Worm (Caenorhabditis elegans) whole organism, L2 larva: ENCODE data around the gene Y45F3A.5.
A peak's percentile ranks its signal among the peaks of the same experiment; 100 is the strongest.

Experiments used
- C34F6.9 ChIP-seq: fragments of 150-350 bp; optimal IDR thresholded peaks from 2 replicates; lab custom pipeline; 2014; ENCODE audit warnings: missing biosample characterization, missing genetic modification characterization
- F13H6.1 ChIP-seq: sonication (generic microtip); optimal IDR thresholded peaks from 2 replicates; lab custom pipeline; 2016; ENCODE audit warnings: missing genetic modification characterization, missing compliant biosample characterization
- R02D3.7 ChIP-seq: fragments of 150-350 bp; optimal IDR thresholded peaks from 2 replicates; lab custom pipeline; 2014; ENCODE audit warnings: missing biosample characterization, missing genetic modification characterization
- Y55F3AM.14 ChIP-seq: fragments of 200-800 bp; sonication (Bioruptor generic); optimal IDR thresholded peaks from 2 replicates; lab custom pipeline; 2018; ENCODE audit warnings: mild to moderate bottlenecking, missing genetic modification characterization, missing compliant biosample characterization
- ZK546.5 ChIP-seq: sonication (generic microtip); optimal IDR thresholded peaks from 2 replicates; lab custom pipeline; 2017; ENCODE audit warnings: missing biosample characterization, missing genetic modification characterization
- alr-1 ChIP-seq: fragments of 150-350 bp; optimal IDR thresholded peaks from 2 replicates; lab custom pipeline; 2014; ENCODE audit warnings: missing biosample characterization, missing genetic modification characterization
- aly-2 ChIP-seq: fragments of 150-350 bp; optimal IDR thresholded peaks from 2 replicates; lab custom pipeline; 2014; ENCODE audit warnings: missing biosample characterization, missing genetic modification characterization
- ama-1 ChIP-seq: fragments of 150-350 bp; optimal IDR thresholded peaks from 2 replicates; lab custom pipeline; 2018; ENCODE audit warnings: inconsistent platforms
- blmp-1 ChIP-seq: sonication (generic microtip); optimal IDR thresholded peaks from 2 replicates; lab custom pipeline; 2017; ENCODE audit warnings: missing genetic modification characterization, mild to moderate bottlenecking, missing compliant biosample characterization, antibody characterized with exemption, moderate library complexity; ENCODE audit not compliant: insufficient read depth
- ceh-16 ChIP-seq: fragments of 150-350 bp; optimal IDR thresholded peaks from 2 replicates; lab custom pipeline; 2014; ENCODE audit warnings: missing biosample characterization, missing genetic modification characterization
- ceh-82 ChIP-seq: fragments of 150-350 bp; optimal IDR thresholded peaks from 2 replicates; lab custom pipeline; 2014; ENCODE audit warnings: missing biosample characterization, missing genetic modification characterization
- crh-2 ChIP-seq: sonication (generic microtip); optimal IDR thresholded peaks from 2 replicates; lab custom pipeline; 2017; ENCODE audit warnings: missing biosample characterization, missing genetic modification characterization
- egl-27 ChIP-seq: sonication (generic microtip); optimal IDR thresholded peaks from 3 replicates; lab custom pipeline; 2017; ENCODE audit warnings: missing biosample characterization, missing genetic modification reagents, missing genetic modification characterization
- elt-1 ChIP-seq: fragments of 150-350 bp; optimal IDR thresholded peaks from 2 replicates; lab custom pipeline; 2014; ENCODE audit warnings: missing biosample characterization, missing genetic modification characterization
- elt-3 ChIP-seq: sonication (generic microtip); optimal IDR thresholded peaks from 2 replicates; lab custom pipeline; 2017; ENCODE audit warnings: missing biosample characterization, missing genetic modification characterization
- fos-1 ChIP-seq: fragments of 150-350 bp; optimal IDR thresholded peaks from 2 replicates; lab custom pipeline; 2014; ENCODE audit warnings: missing biosample characterization, missing genetic modification characterization
- gmeb-1 ChIP-seq: fragments of 150-350 bp; optimal IDR thresholded peaks from 2 replicates; lab custom pipeline; 2014; ENCODE audit warnings: missing biosample characterization, missing genetic modification characterization
- lin-11 ChIP-seq: fragments of 150-350 bp; sonication (generic microtip); optimal IDR thresholded peaks from 2 replicates; lab custom pipeline; 2014; ENCODE audit warnings: missing biosample characterization, missing genetic modification characterization, inconsistent platforms, mixed read lengths
- lin-13 ChIP-seq: fragments of 150-350 bp; optimal IDR thresholded peaks from 2 replicates; lab custom pipeline; 2014; ENCODE audit warnings: missing biosample characterization, missing genetic modification reagents, missing genetic modification characterization
- lsy-2 ChIP-seq, 2 experiments: fragments of 150-350 bp in 1 of 2; sonication (generic microtip) in 1 of 2; optimal IDR thresholded peaks; 2 replicates each; lab custom pipeline; 2014 to 2017; ENCODE audit warnings: missing biosample characterization in 2 of 2, missing genetic modification characterization in 2 of 2
- mab-5 ChIP-seq: fragments of 150-350 bp; optimal IDR thresholded peaks from 2 replicates; lab custom pipeline; 2014; ENCODE audit warnings: missing biosample characterization, missing genetic modification characterization
- mbf-1 ChIP-seq: sonication (generic microtip); optimal IDR thresholded peaks from 2 replicates; lab custom pipeline; 2017; ENCODE audit warnings: missing biosample characterization, missing genetic modification characterization
- mdl-1 ChIP-seq, 2 experiments: fragments of 150-350 bp in 1 of 2; sonication (generic microtip) in 1 of 2; optimal IDR thresholded peaks; 2 replicates each; lab custom pipeline; 2017; ENCODE audit warnings: missing biosample characterization in 2 of 2, missing genetic modification characterization in 2 of 2
- nhr-10 ChIP-seq: sonication (generic microtip); optimal IDR thresholded peaks from 2 replicates; lab custom pipeline; 2017; ENCODE audit warnings: missing biosample characterization, missing genetic modification characterization
- nhr-11 ChIP-seq: fragments of 150-350 bp; optimal IDR thresholded peaks from 2 replicates; lab custom pipeline; 2014; ENCODE audit warnings: missing biosample characterization, missing genetic modification characterization
- nhr-12 ChIP-seq: fragments of 150-350 bp; optimal IDR thresholded peaks from 2 replicates; lab custom pipeline; 2014; ENCODE audit warnings: missing biosample characterization, missing genetic modification characterization
- nhr-129 ChIP-seq: fragments of 150-350 bp; optimal IDR thresholded peaks from 2 replicates; lab custom pipeline; 2014; ENCODE audit warnings: missing biosample characterization, missing genetic modification characterization
- nhr-21 ChIP-seq: fragments of 150-350 bp; optimal IDR thresholded peaks from 2 replicates; lab custom pipeline; 2014; ENCODE audit warnings: missing biosample characterization, missing genetic modification characterization
- nhr-237 ChIP-seq: fragments of 150-350 bp; optimal IDR thresholded peaks from 2 replicates; lab custom pipeline; 2014; ENCODE audit warnings: missing biosample characterization, missing genetic modification characterization
- nhr-25 ChIP-seq: fragments of 150-350 bp; sonication (generic microtip); optimal IDR thresholded peaks from 3 replicates; lab custom pipeline; 2014; ENCODE audit warnings: missing biosample characterization, missing genetic modification characterization
- nhr-6 ChIP-seq: fragments of 150-350 bp; optimal IDR thresholded peaks from 2 replicates; lab custom pipeline; 2014; ENCODE audit warnings: missing biosample characterization, missing genetic modification characterization
- nhr-77 ChIP-seq: fragments of 150-350 bp; optimal IDR thresholded peaks from 2 replicates; lab custom pipeline; 2014; ENCODE audit warnings: missing biosample characterization, missing genetic modification characterization
- peb-1 ChIP-seq: fragments of 150-350 bp; optimal IDR thresholded peaks from 2 replicates; lab custom pipeline; 2014; ENCODE audit warnings: missing biosample characterization, missing genetic modification characterization
- sem-4 ChIP-seq: fragments of 150-350 bp; optimal IDR thresholded peaks from 2 replicates; lab custom pipeline; 2014; ENCODE audit warnings: missing biosample characterization, missing genetic modification reagents, missing genetic modification characterization
- skn-1 ChIP-seq: sonication (generic microtip); optimal IDR thresholded peaks from 2 replicates; lab custom pipeline; 2017; ENCODE audit warnings: missing biosample characterization, missing genetic modification characterization
- sma-3 ChIP-seq: sonication (generic microtip); optimal IDR thresholded peaks from 2 replicates; lab custom pipeline; 2016; ENCODE audit warnings: missing genetic modification reagents, missing genetic modification characterization, missing compliant biosample characterization
- sma-9 ChIP-seq, 2 experiments: fragments of 150-350 bp in 1 of 2; sonication (generic microtip) in 1 of 2; optimal IDR thresholded peaks; 2 replicates each; lab custom pipeline; 2014 to 2016; ENCODE audit warnings: missing genetic modification characterization in 2 of 2, mild to moderate bottlenecking in 1 of 2, missing biosample characterization in 1 of 2, missing compliant biosample characterization in 1 of 2, missing genetic modification reagents in 1 of 2, moderate library complexity in 1 of 2
- snpc-4 ChIP-seq: fragments of 150-350 bp; optimal IDR thresholded peaks from 2 replicates; lab custom pipeline; 2014; ENCODE audit warnings: missing biosample characterization, missing genetic modification characterization
- unc-39 ChIP-seq: fragments of 150-350 bp; optimal IDR thresholded peaks from 2 replicates; lab custom pipeline; 2014; ENCODE audit warnings: missing biosample characterization, missing genetic modification characterization
- unc-55 ChIP-seq: fragments of 150-350 bp; sonication (generic microtip); optimal IDR thresholded peaks from 3 replicates; lab custom pipeline; 2014; ENCODE audit warnings: missing biosample characterization, missing genetic modification reagents, missing genetic modification characterization
- unc-62 ChIP-seq: fragments of 150-350 bp; optimal IDR thresholded peaks from 2 replicates; lab custom pipeline; 2014; ENCODE audit warnings: missing biosample characterization, missing genetic modification reagents, missing genetic modification characterization
- zag-1 ChIP-seq: fragments of 150-350 bp; optimal IDR thresholded peaks from 2 replicates; lab custom pipeline; 2014; ENCODE audit warnings: missing biosample characterization, missing genetic modification characterization
- ztf-1 ChIP-seq: fragments of 200-800 bp; sonication (Bioruptor generic); conservative IDR thresholded peaks from 2 replicates; pipeline ENCODE4 v1.3.6; 2022; ENCODE audit warnings: missing genetic modification characterization, missing compliant biosample characterization
- ztf-11 ChIP-seq: sonication (generic microtip); optimal IDR thresholded peaks from 2 replicates; lab custom pipeline; 2017; ENCODE audit warnings: missing biosample characterization, missing genetic modification characterization
- ztf-4 ChIP-seq: fragments of 150-350 bp; optimal IDR thresholded peaks from 2 replicates; lab custom pipeline; 2014; ENCODE audit warnings: missing biosample characterization, missing genetic modification characterization

Y45F3A.5 gene

DNA sequence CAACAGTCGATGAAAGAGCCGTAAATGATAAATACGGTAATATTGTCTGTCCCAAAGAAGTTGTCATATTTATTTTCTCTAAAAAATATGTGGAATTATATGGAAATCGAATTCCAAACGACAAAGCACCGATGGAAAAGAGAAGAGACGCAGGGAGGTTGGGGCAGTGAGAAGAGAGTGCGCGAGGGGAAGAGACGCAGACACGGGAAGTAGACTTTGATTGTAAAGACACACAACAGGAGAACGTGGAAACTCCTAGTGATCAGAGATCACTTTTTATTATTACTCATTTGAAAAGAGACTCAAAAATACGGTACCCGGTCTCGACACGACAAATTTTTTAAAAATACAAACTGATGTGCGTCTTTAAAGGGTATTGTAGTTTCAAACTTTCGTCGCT, 42.2 kb upstream of the Y45F3A.5 start:
- peak; percentile 73 for TF ChIP-seq crh-2 (tag; lab: Kevin White, UChicago)
- peak; percentile 74 for TF ChIP-seq sma-9 (GFP tag; optimal IDR thresholded peaks at IDR 0.05; lab: Kevin White, UChicago)
- TF ChIP-seq sma-9 (tag; optimal IDR thresholded peaks at IDR 0.05; lab: Kevin White, UChicago) = no peak
- TF ChIP-seq lsy-2 (tag; optimal IDR thresholded peaks at IDR 0.05; lab: Kevin White, UChicago) = peak; percentile 18 to 71
- TF ChIP-seq nhr-21 = peak; percentile 21
- peak; percentile 24 for TF ChIP-seq nhr-25
- no peak for TF ChIP-seq snpc-4 (tag; lab: Kevin White, UChicago)
- TF ChIP-seq F13H6.1 (tag; lab: Kevin White, UChicago) = peak; percentile 56
- TF ChIP-seq unc-55 (GFP tag; lab: Kevin White, UChicago) = peak; percentile 43
- TF ChIP-seq C34F6.9 (tag; lab: Kevin White, UChicago) = peak; percentile 41
- TF ChIP-seq mdl-1 (tag; optimal IDR thresholded peaks at IDR 0.05; lab: Kevin White, UChicago) = peak in 1 of 2 experiments; percentile 27
- TF ChIP-seq gmeb-1 (tag; lab: Kevin White, UChicago) = peak; percentile 1
- no peak for TF ChIP-seq elt-1 (tag; lab: Kevin White, UChicago)
- TF ChIP-seq skn-1 (tag; lab: Kevin White, UChicago) = no peak

DNA sequence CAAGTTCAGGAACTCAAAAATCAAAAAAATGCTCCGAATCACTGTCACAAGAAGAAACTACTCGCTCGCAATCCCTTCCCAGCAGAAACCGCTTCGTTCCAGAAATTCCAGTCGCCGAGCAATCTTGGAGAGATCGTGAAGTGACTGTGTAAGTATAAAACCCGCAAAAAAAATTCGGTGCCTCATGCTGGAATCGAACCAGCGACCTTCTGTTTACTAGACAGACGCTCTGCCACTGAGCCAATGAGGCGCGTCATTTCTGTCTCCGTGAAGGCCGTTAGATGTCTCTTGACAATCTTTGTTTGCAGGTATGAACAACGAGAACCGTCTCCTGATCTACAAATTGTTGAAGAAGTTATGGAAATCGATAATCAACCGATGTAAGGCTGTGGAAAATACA, 38.4 kb upstream of the Y45F3A.5 start:
- peak; percentile 2 for TF ChIP-seq lin-13 (GFP tag; lab: Kevin White, UChicago)
- TF ChIP-seq nhr-25 = peak; percentile 17
- TF ChIP-seq nhr-21 = peak; percentile 17
- peak in 1 of 2 experiments; percentile 47 for TF ChIP-seq lsy-2 (tag; optimal IDR thresholded peaks at IDR 0.05; lab: Kevin White, UChicago)
- no peak for TF ChIP-seq nhr-6 (tag; lab: Kevin White, UChicago)
- peak; percentile 22 for TF ChIP-seq sma-9 (GFP tag; optimal IDR thresholded peaks at IDR 0.05; lab: Kevin White, UChicago)
- TF ChIP-seq sma-9 (tag; optimal IDR thresholded peaks at IDR 0.05; lab: Kevin White, UChicago) = no peak
- TF ChIP-seq nhr-237 (tag; lab: Kevin White, UChicago) = no peak
- TF ChIP-seq sma-3 = peak; percentile 41
- TF ChIP-seq nhr-129 = peak; percentile 73
- TF ChIP-seq gmeb-1 (tag; lab: Kevin White, UChicago) = peak; percentile 39
- TF ChIP-seq unc-55 (GFP tag; lab: Kevin White, UChicago) = peak; percentile 12
- no peak for TF ChIP-seq alr-1
- peak; percentile 47 for TF ChIP-seq fos-1 (tag; lab: Kevin White, UChicago)
- peak; percentile 10 for TF ChIP-seq F13H6.1 (tag; lab: Kevin White, UChicago)
- TF ChIP-seq C34F6.9 (tag; lab: Kevin White, UChicago) = peak; percentile 26

DNA sequence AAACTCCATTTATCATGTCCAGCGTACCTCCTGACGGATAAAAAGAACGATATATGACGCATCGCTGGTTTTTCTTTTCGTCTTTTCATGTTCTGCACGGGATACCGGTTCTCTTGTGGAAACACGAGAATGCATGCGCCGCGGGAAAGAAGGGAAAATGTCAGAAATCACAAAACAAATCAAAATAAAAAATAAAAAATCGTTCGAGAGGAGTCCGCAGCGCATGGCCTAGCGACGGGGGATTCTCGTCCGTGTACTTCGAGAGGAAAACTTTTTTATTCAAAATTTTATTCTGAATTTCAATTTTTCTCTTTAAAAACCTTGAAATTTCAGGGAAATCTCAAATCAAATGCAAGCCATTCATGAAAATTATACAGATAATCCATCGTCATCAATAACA, 35.1 kb upstream of the Y45F3A.5 start, which contains the start of the genes lron-10 and hpr-9:
Gene lron-10 (minus strand): TSS at position 162 of the 400 bp plus-strand sequence.
Gene hpr-9 (plus strand): TSS at position 344 of the 400 bp plus-strand sequence.
- TF ChIP-seq alr-1 = no peak
- peak; percentile 75 for TF ChIP-seq F13H6.1 (tag; lab: Kevin White, UChicago)
- TF ChIP-seq peb-1 (tag; lab: Kevin White, UChicago) = no peak
- TF ChIP-seq fos-1 (tag; lab: Kevin White, UChicago) = peak; percentile 70
- TF ChIP-seq nhr-21 = peak; percentile 89
- TF ChIP-seq nhr-77 (tag; lab: Kevin White, UChicago) = no peak
- peak; percentile 46 for TF ChIP-seq blmp-1 (tag; lab: Kevin White, UChicago)
- TF ChIP-seq nhr-6 (tag; lab: Kevin White, UChicago) = no peak
- TF ChIP-seq R02D3.7 (tag; lab: Kevin White, UChicago) = no peak
- peak; percentile 70 for TF ChIP-seq Y55F3AM.14
- TF ChIP-seq mab-5 (tag; lab: Kevin White, UChicago) = no peak
- peak; percentile 28 for TF ChIP-seq lin-11 (tag; lab: Kevin White, UChicago)
- TF ChIP-seq ztf-11 = no peak
- TF ChIP-seq gmeb-1 (tag; lab: Kevin White, UChicago) = peak; percentile 87
- TF ChIP-seq unc-39 (tag; lab: Kevin White, UChicago) = no peak
- no peak for TF ChIP-seq unc-62 (GFP tag; lab: Kevin White, UChicago)
- TF ChIP-seq nhr-129 = peak; percentile 31
- TF ChIP-seq mbf-1 (tag; lab: Kevin White, UChicago) = no peak
- TF ChIP-seq sma-9 (GFP tag; optimal IDR thresholded peaks at IDR 0.05; lab: Kevin White, UChicago) = peak; percentile 81
- TF ChIP-seq sma-9 (tag; optimal IDR thresholded peaks at IDR 0.05; lab: Kevin White, UChicago) = no peak
- TF ChIP-seq nhr-10 (tag; lab: Kevin White, UChicago) = no peak
- no peak for TF ChIP-seq ama-1 (lab: Kevin White, UChicago)
- no peak for TF ChIP-seq ceh-16
- TF ChIP-seq C34F6.9 (tag; lab: Kevin White, UChicago) = peak; percentile 69
- TF ChIP-seq ztf-1 = no peak
- peak; percentile 79 for TF ChIP-seq sem-4 (tag; lab: Kevin White, UChicago)
- no peak for TF ChIP-seq skn-1 (tag; lab: Kevin White, UChicago)
- peak; percentile 84 for TF ChIP-seq nhr-25
- peak; percentile 50 for TF ChIP-seq snpc-4 (tag; lab: Kevin White, UChicago)
- no peak for TF ChIP-seq ZK546.5 (tag; lab: Kevin White, UChicago)
- peak; percentile 69 for TF ChIP-seq unc-55 (GFP tag; lab: Kevin White, UChicago)
- no peak for TF ChIP-seq ceh-82
- no peak for TF ChIP-seq nhr-12 (tag; lab: Kevin White, UChicago)
- peak; percentile 37 for TF ChIP-seq ztf-4 (tag; lab: Kevin White, UChicago)
- TF ChIP-seq egl-27 (tag; lab: Kevin White, UChicago) = peak; percentile 70
- TF ChIP-seq nhr-11 (tag; lab: Kevin White, UChicago) = no peak
- TF ChIP-seq aly-2 (tag; lab: Kevin White, UChicago) = no peak
- TF ChIP-seq elt-3 = no peak
- peak; percentile 73 for TF ChIP-seq crh-2 (tag; lab: Kevin White, UChicago)
- no peak for TF ChIP-seq elt-1 (tag; lab: Kevin White, UChicago)
- peak; percentile 93 for TF ChIP-seq sma-3
- TF ChIP-seq lin-13 (GFP tag; lab: Kevin White, UChicago) = peak; percentile 68
- no peak for TF ChIP-seq zag-1 (tag; lab: Kevin White, UChicago)
